Worm (Caenorhabditis elegans) whole organism, L3 larva: ENCODE data around the gene Y62E10A.19.
"Not testable (repeated sequence)": the region's sequence is repeated elsewhere in the genome, so short reads cannot be mapped to it uniquely, and the experiment has no call there.

ENCODE experiments used
- ZK546.5 ChIP-seq: sonication (generic microtip); optimal IDR thresholded peaks from 2 replicates; lab custom pipeline; 2017; ENCODE audit warnings: missing biosample characterization, missing genetic modification characterization
- ama-1 ChIP-seq: fragments of 150-350 bp; optimal IDR thresholded peaks from 2 replicates; lab custom pipeline; 2018
- ceh-16 ChIP-seq: sonication (generic microtip); optimal IDR thresholded peaks from 2 replicates; lab custom pipeline; 2017; ENCODE audit warnings: missing biosample characterization, missing genetic modification characterization
- ceh-28 ChIP-seq: fragments of 150-350 bp; optimal IDR thresholded peaks from 2 replicates; lab custom pipeline; 2014; ENCODE audit warnings: missing biosample characterization, missing genetic modification reagents, missing genetic modification characterization
- ceh-82 ChIP-seq: fragments of 150-350 bp; optimal IDR thresholded peaks from 2 replicates; lab custom pipeline; 2014; ENCODE audit warnings: missing biosample characterization, missing genetic modification characterization
- egl-27 ChIP-seq: sonication (generic microtip); optimal IDR thresholded peaks from 4 replicates; lab custom pipeline; 2017; ENCODE audit warnings: missing biosample characterization, missing genetic modification reagents, missing genetic modification characterization
- egl-5 ChIP-seq: fragments of 150-350 bp; optimal IDR thresholded peaks from 2 replicates; lab custom pipeline; 2017; ENCODE audit warnings: missing biosample characterization, missing genetic modification reagents, missing genetic modification characterization, inconsistent platforms
- elt-1 ChIP-seq: fragments of 150-350 bp; optimal IDR thresholded peaks from 2 replicates; lab custom pipeline; 2014; ENCODE audit warnings: missing biosample characterization, missing genetic modification characterization
- eor-1 ChIP-seq, 2 experiments: fragments of 150-350 bp; optimal IDR thresholded peaks; 2 replicates each; lab custom pipeline; 2014 to 2018; ENCODE audit warnings: missing biosample characterization in 2 of 2, missing genetic modification characterization in 2 of 2
- fkh-10 ChIP-seq: sonication (generic microtip); optimal IDR thresholded peaks from 2 replicates; lab custom pipeline; 2017; ENCODE audit warnings: missing biosample characterization, missing genetic modification reagents, missing genetic modification characterization
- fkh-2 ChIP-seq: fragments of 150-350 bp; optimal IDR thresholded peaks from 2 replicates; lab custom pipeline; 2014; ENCODE audit warnings: missing biosample characterization, missing genetic modification reagents, missing genetic modification characterization
- fos-1 ChIP-seq: fragments of 150-350 bp; optimal IDR thresholded peaks from 2 replicates; lab custom pipeline; 2014; ENCODE audit warnings: missing biosample characterization, missing genetic modification characterization
- jun-1 ChIP-seq: fragments of 150-350 bp; optimal IDR thresholded peaks from 2 replicates; lab custom pipeline; 2014; ENCODE audit warnings: missing biosample characterization, missing genetic modification reagents, missing genetic modification characterization
- lin-15B ChIP-seq: fragments of 150-350 bp; optimal IDR thresholded peaks from 2 replicates; lab custom pipeline; 2014; ENCODE audit warnings: missing biosample characterization, missing genetic modification characterization
- lin-39 ChIP-seq: fragments of 150-350 bp; optimal IDR thresholded peaks from 2 replicates; lab custom pipeline; 2018; ENCODE audit warnings: missing biosample characterization, missing genetic modification reagents, missing genetic modification characterization
- lsy-12 ChIP-seq: sonication (generic microtip); optimal IDR thresholded peaks from 2 replicates; lab custom pipeline; 2016; ENCODE audit warnings: mild to moderate bottlenecking, missing genetic modification characterization, missing compliant biosample characterization
- mdl-1 ChIP-seq: fragments of 150-350 bp; optimal IDR thresholded peaks from 2 replicates; lab custom pipeline; 2014; ENCODE audit warnings: missing biosample characterization, missing genetic modification characterization
- mml-1 ChIP-seq: fragments of 150-350 bp; sonication (generic microtip); optimal IDR thresholded peaks from 3 replicates; lab custom pipeline; 2014; ENCODE audit warnings: missing biosample characterization, missing genetic modification characterization
- nfya-1 ChIP-seq: sonication (generic microtip); optimal IDR thresholded peaks from 2 replicates; lab custom pipeline; 2017; ENCODE audit warnings: missing genetic modification characterization, mild to moderate bottlenecking, missing compliant biosample characterization, antibody characterized with exemption, moderate library complexity; ENCODE audit not compliant: insufficient read depth
- nhr-11 ChIP-seq: fragments of 150-350 bp; optimal IDR thresholded peaks from 2 replicates; lab custom pipeline; 2014; ENCODE audit warnings: missing biosample characterization, missing genetic modification characterization
- nhr-12 ChIP-seq: fragments of 150-350 bp; optimal IDR thresholded peaks from 2 replicates; lab custom pipeline; 2014; ENCODE audit warnings: missing biosample characterization, missing genetic modification characterization
- nhr-23 ChIP-seq: fragments of 150-350 bp; optimal IDR thresholded peaks from 2 replicates; lab custom pipeline; 2014; ENCODE audit warnings: missing biosample characterization, missing genetic modification reagents, missing genetic modification characterization
- nhr-237 ChIP-seq: fragments of 150-350 bp; optimal IDR thresholded peaks from 2 replicates; lab custom pipeline; 2014; ENCODE audit warnings: missing biosample characterization, missing genetic modification characterization
- nhr-25 ChIP-seq: sonication (generic microtip); optimal IDR thresholded peaks from 2 replicates; lab custom pipeline; 2017; ENCODE audit warnings: missing biosample characterization, missing genetic modification characterization
- nhr-28 ChIP-seq: fragments of 150-350 bp; optimal IDR thresholded peaks from 2 replicates; lab custom pipeline; 2014; ENCODE audit warnings: missing biosample characterization, missing genetic modification characterization
- nhr-43 ChIP-seq: sonication (generic microtip); optimal IDR thresholded peaks from 2 replicates; lab custom pipeline; 2016; ENCODE audit warnings: mild to moderate bottlenecking, missing genetic modification characterization, missing compliant biosample characterization; ENCODE audit not compliant: poor library complexity, severe bottlenecking
- nhr-76 ChIP-seq: fragments of 150-350 bp; sonication (generic microtip); optimal IDR thresholded peaks from 5 replicates; lab custom pipeline; 2014; ENCODE audit warnings: missing biosample characterization, missing genetic modification characterization
- pha-4 ChIP-seq: fragments of 150-350 bp; optimal IDR thresholded peaks from 2 replicates; lab custom pipeline; 2014; ENCODE audit warnings: missing biosample characterization, missing genetic modification reagents, missing genetic modification characterization
- sea-2 ChIP-seq: fragments of 150-350 bp; sonication (generic microtip); optimal IDR thresholded peaks from 4 replicates; lab custom pipeline; 2014; ENCODE audit warnings: missing biosample characterization, missing genetic modification reagents, missing genetic modification characterization
- tbx-2 ChIP-seq: sonication (generic microtip); optimal IDR thresholded peaks from 2 replicates; lab custom pipeline; 2016; ENCODE audit warnings: mild to moderate bottlenecking, missing genetic modification characterization, missing compliant biosample characterization
- unc-39 ChIP-seq: sonication (generic microtip); optimal IDR thresholded peaks from 4 replicates; lab custom pipeline; 2017; ENCODE audit warnings: missing biosample characterization, missing genetic modification characterization
- unc-62 ChIP-seq: fragments of 150-350 bp; sonication (generic microtip); optimal IDR thresholded peaks from 4 replicates; lab custom pipeline; 2014; ENCODE audit warnings: missing biosample characterization, missing genetic modification reagents, missing genetic modification characterization
- ztf-4 ChIP-seq: fragments of 150-350 bp; optimal IDR thresholded peaks from 2 replicates; lab custom pipeline; 2014; ENCODE audit warnings: missing biosample characterization, missing genetic modification characterization

Y62E10A.19 gene

ce11 chrIV:13408018-13408417, at the start of gene Y62E10A.19:
Y62E10A.19 (minus strand) TSS chrIV:13408306.
- TF ChIP-seq pha-4 (tag; lab: Kevin White, UChicago) (no peak), nhr-25 (tag; lab: Kevin White, UChicago) (peak; percentile 30)

DNA sequence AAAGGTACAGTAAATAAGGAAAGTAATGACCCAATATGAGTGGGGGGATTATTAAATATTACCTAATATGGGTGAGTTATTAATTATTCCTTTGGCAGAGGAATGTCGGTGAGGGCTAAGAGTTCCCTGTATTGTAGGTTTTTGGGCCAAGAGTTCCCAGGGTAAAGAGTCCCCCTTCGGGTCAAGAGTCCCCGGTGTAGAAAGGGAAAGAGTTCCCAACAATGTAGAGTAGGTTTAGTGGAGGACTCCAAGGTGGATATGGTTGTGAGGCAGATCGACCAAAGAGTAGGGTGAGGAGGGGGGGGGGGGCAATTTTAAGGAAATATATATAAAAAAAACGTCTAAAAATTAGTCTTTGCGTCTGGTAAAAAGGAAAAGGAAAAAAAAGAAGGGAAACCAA, 48.8 kb upstream of the Y62E10A.19 start:
- no peak for TF ChIP-seq ama-1
- TF ChIP-seq pha-4 (tag; lab: Kevin White, UChicago): no peak
- no peak for TF ChIP-seq unc-39

DNA sequence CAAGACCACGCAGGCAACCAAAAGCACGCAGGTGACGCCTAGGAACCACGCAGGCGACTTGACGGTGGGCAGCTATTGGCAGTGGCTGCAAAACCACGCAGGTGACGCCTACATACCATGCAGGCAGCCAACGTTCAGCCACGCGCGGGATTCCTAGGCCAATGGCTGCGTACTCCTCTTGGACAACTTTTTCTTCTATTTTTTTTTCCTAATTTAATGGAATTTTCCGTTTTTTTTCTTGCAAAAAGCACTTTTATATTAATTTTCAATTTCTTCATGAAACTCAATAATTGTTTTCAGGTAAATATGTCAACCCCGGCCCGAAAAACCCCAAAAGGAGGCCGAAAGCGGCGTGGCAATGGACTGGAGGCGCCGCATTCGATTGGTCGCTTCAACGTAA, 47.1 kb upstream of the Y62E10A.19 start, which contains the start of gene Y38H8A.7:
Gene Y38H8A.7, plus strand, starts transcription at position 301 of the 400 bp plus-strand sequence.
- TF ChIP-seq sea-2 (GFP tag; lab: Kevin White, UChicago); fkh-10 (GFP tag; lab: Kevin White, UChicago); ceh-82 (tag; lab: Kevin White, UChicago): not testable (repeated sequence)

- TF ChIP-seq nhr-43 (tag; lab: Kevin White, UChicago) (no peak), nhr-11 (tag; lab: Kevin White, UChicago) (no peak), ama-1 (no peak), nhr-76 (tag; lab: Kevin White, UChicago) (no peak), ceh-82 (tag; lab: Kevin White, UChicago) (no peak), lin-15B (no peak), eor-1 (tag; optimal IDR thresholded peaks at IDR 0.05; lab: Kevin White, UChicago) (no peak), mml-1 (tag; lab: Kevin White, UChicago) (no peak), mdl-1 (tag; lab: Kevin White, UChicago) (no peak)
These were observed 46.6 kb upstream of the Y62E10A.19 start, which contains the start of gene uso-1 for ce11 chrIV:13454698-13455097. uso-1 (minus strand) TSS chrIV:13454798.

DNA sequence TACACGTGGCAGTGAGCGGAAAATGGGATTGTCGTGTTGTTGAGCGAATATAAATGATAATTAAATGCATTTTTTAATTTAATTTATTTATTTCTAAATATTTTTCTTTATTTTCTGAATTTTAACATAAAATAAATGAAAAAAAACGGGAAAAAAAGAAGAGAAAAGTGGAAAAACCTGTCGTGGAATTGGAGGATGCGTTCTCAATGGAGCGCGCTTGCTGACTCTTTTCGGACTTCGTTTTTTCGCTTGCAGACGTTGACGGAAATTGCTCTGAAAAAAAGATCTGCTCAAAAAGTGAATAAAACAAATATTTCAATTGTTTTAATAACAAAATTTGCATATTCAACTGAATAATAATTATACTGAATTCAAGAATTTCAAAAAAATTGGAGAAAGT, 45.4 kb upstream of the Y62E10A.19 start:
- TF ChIP-seq eor-1 (tag; optimal IDR thresholded peaks at IDR 0.05; lab: Kevin White, UChicago) (no peak), nfya-1 (tag; lab: Kevin White, UChicago) (peak; percentile 37), pha-4 (tag; lab: Kevin White, UChicago) (peak; percentile 46), lin-15B (peak; percentile 60), nhr-76 (tag; lab: Kevin White, UChicago) (no peak), nhr-23 (tag; lab: Kevin White, UChicago) (peak; percentile 1), ztf-4 (tag; lab: Kevin White, UChicago) (no peak)
- TF ChIP-seq, all 47 proteins: peak for 4

DNA sequence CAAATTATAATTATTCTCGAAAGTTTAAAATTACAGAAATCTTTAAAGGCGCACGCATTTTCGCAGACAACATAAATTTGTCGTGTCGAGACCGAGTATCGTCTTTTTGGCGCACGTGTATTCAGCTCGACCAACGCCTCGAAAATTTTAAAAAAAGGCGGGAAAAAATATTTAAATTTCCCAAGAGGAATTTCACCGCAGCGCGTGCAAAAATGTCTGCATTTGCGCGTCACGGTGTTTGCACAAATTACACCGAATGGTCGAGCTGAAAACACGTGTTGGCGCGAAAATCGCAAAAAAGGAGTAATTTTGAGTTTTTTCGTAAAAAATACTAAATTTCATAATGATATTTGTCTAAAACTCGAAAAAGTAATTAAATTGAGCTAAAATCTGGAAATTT, 42.6 kb upstream of the Y62E10A.19 start:
- TF ChIP-seq jun-1 (tag; lab: Kevin White, UChicago): no peak
- TF ChIP-seq pha-4 (tag; lab: Kevin White, UChicago): no peak
- no peak for TF ChIP-seq nhr-11 (tag; lab: Kevin White, UChicago)
- TF ChIP-seq nhr-12 (tag; lab: Kevin White, UChicago): no peak
- TF ChIP-seq unc-62 (GFP tag; lab: Kevin White, UChicago): no peak
- TF ChIP-seq eor-1 (tag; optimal IDR thresholded peaks at IDR 0.05; lab: Kevin White, UChicago): no peak
- TF ChIP-seq lsy-12: no peak
- TF ChIP-seq mdl-1 (tag; lab: Kevin White, UChicago): no peak
- TF ChIP-seq elt-1: no peak
- no peak for TF ChIP-seq lin-39 (tag; lab: Kevin White, UChicago)
- TF ChIP-seq fkh-10 (GFP tag; lab: Kevin White, UChicago): no peak
- TF ChIP-seq egl-5 (tag; lab: Kevin White, UChicago): no peak
- TF ChIP-seq ceh-28 (tag; lab: Kevin White, UChicago): no peak
- no peak for TF ChIP-seq nhr-237 (tag; lab: Kevin White, UChicago)
- TF ChIP-seq nfya-1 (tag; lab: Kevin White, UChicago): no peak
- TF ChIP-seq egl-27 (tag; lab: Kevin White, UChicago): no peak
- TF ChIP-seq ceh-82 (tag; lab: Kevin White, UChicago): no peak

DNA sequence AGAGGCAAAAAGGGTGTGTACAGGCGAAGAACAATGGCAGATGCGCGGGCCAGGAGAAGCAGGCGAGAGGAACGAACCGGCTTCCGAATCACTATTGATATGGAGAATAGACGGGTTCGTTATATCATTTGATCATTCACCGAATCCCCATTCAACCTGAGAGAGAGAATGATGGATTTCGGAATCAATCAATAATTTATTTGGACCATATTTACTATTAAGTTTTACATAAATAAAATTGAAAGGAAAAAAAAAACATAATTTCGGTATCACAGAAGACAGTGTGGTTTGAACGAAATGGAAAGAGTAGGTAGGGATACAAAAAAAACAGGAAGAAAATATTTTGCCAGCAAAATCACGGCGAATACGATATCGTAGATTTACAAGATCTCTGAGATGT, 37.2 kb upstream of the Y62E10A.19 start, which contains the start of gene mam-3:
Gene mam-3, minus strand, starts transcription at position 101 of the 400 bp plus-strand sequence.
- no peak for TF ChIP-seq mdl-1 (tag; lab: Kevin White, UChicago)
- TF ChIP-seq ZK546.5 (tag; lab: Kevin White, UChicago): no peak
- TF ChIP-seq nhr-23 (tag; lab: Kevin White, UChicago): no peak
- TF ChIP-seq ceh-16 (tag; lab: Kevin White, UChicago): no peak
- TF ChIP-seq pha-4 (tag; lab: Kevin White, UChicago): no peak
- no peak for TF ChIP-seq fkh-2 (tag; lab: Kevin White, UChicago)
- TF ChIP-seq egl-27 (tag; lab: Kevin White, UChicago): no peak
- no peak for TF ChIP-seq nhr-28
- no peak for TF ChIP-seq fos-1
- TF ChIP-seq lin-39 (tag; lab: Kevin White, UChicago): no peak
- TF ChIP-seq jun-1 (tag; lab: Kevin White, UChicago): no peak
- TF ChIP-seq tbx-2 (tag; lab: Kevin White, UChicago): no peak
